Worm (Caenorhabditis elegans): ENCODE results near the gene E02H9.1.

- no peak for TF ChIP-seq ceh-34 (tag; optimal IDR thresholded peaks at IDR 0.05)
- TF ChIP-seq ceh-18 (tag; optimal IDR thresholded peaks at IDR 0.05) = no peak
- no peak for TF ChIP-seq ceh-31 (tag; optimal IDR thresholded peaks at IDR 0.05)
- TF ChIP-seq pha-4 (tag; optimal IDR thresholded peaks at IDR 0.05) = no peak
- no peak for TF ChIP-seq ceh-22 (tag; optimal IDR thresholded peaks at IDR 0.05)
- no peak for TF ChIP-seq ceh-9 (tag; optimal IDR thresholded peaks at IDR 0.05)
Measured at ce11 chrIII:2477303-2477702, 9.0 kb downstream of the E02H9.1 start.

All from whole organism, late embryonic.